Worm (Caenorhabditis elegans) whole organism, L4 larva: ENCODE results near the gene M05D6.1.

Experiments
- F26F4.8 ChIP-seq: fragments of 200-800 bp; sonication (Bioruptor generic); conservative IDR thresholded peaks from 2 replicates; pipeline ENCODE4 v1.3.6; 2022; ENCODE audit warnings: missing genetic modification characterization, missing compliant biosample characterization
- R02D3.7 ChIP-seq: fragments of 150-350 bp; sonication (generic microtip); optimal IDR thresholded peaks from 3 replicates; lab custom pipeline; 2014; ENCODE audit warnings: missing biosample characterization, missing genetic modification characterization
- ama-1 ChIP-seq: fragments of 150-350 bp; optimal IDR thresholded peaks from 2 replicates; lab custom pipeline; 2014; ENCODE audit warnings: inconsistent platforms, mixed read lengths
- ceh-62 ChIP-seq: sonication (generic microtip); optimal IDR thresholded peaks from 2 replicates; lab custom pipeline; 2017; ENCODE audit warnings: missing biosample characterization, missing genetic modification characterization
- lin-15B ChIP-seq: fragments of 150-350 bp; sonication (generic microtip); optimal IDR thresholded peaks from 3 replicates; lab custom pipeline; 2014; ENCODE audit warnings: missing biosample characterization, missing genetic modification characterization
- lir-3 ChIP-seq: sonication (generic microtip); optimal IDR thresholded peaks from 2 replicates; lab custom pipeline; 2016; ENCODE audit warnings: mild to moderate bottlenecking, missing genetic modification characterization, missing compliant biosample characterization
- lsy-2 ChIP-seq, 2 experiments: fragments of 150-350 bp in 1 of 2; sonication (generic microtip) in 1 of 2; optimal IDR thresholded peaks; 2 replicates each; lab custom pipeline; 2014 to 2017; ENCODE audit warnings: missing biosample characterization in 2 of 2, missing genetic modification characterization in 2 of 2
- madf-9 ChIP-seq: fragments of 200-800 bp; sonication (Bioruptor generic); conservative IDR thresholded peaks from 2 replicates; pipeline ENCODE4 v1.3.6; 2022; ENCODE audit warnings: missing genetic modification reagents, missing genetic modification characterization, missing compliant biosample characterization
- mdl-1 ChIP-seq, 2 experiments: fragments of 150-350 bp in 1 of 2; sonication (generic microtip) in 1 of 2; optimal IDR thresholded peaks; 2 replicates each; lab custom pipeline; 2014 to 2017; ENCODE audit warnings: missing biosample characterization in 2 of 2, missing genetic modification characterization in 2 of 2
- mep-1 ChIP-seq: fragments of 150-350 bp; sonication (generic microtip); optimal IDR thresholded peaks from 3 replicates; lab custom pipeline; 2014; ENCODE audit warnings: missing biosample characterization, missing genetic modification characterization
- nhr-28 ChIP-seq: fragments of 150-350 bp; optimal IDR thresholded peaks from 2 replicates; lab custom pipeline; 2014; ENCODE audit warnings: missing biosample characterization, missing genetic modification characterization
- nhr-77 ChIP-seq: fragments of 150-350 bp; optimal IDR thresholded peaks from 2 replicates; lab custom pipeline; 2014; ENCODE audit warnings: missing biosample characterization, missing genetic modification characterization
- pqm-1 ChIP-seq: sonication (generic microtip); optimal IDR thresholded peaks from 2 replicates; lab custom pipeline; 2017; ENCODE audit warnings: missing biosample characterization, missing genetic modification characterization
- rbr-2 ChIP-seq: sonication (generic microtip); optimal IDR thresholded peaks from 2 replicates; lab custom pipeline; 2016; ENCODE audit warnings: missing genotype, missing genetic modification characterization, missing compliant biosample characterization

DNA sequence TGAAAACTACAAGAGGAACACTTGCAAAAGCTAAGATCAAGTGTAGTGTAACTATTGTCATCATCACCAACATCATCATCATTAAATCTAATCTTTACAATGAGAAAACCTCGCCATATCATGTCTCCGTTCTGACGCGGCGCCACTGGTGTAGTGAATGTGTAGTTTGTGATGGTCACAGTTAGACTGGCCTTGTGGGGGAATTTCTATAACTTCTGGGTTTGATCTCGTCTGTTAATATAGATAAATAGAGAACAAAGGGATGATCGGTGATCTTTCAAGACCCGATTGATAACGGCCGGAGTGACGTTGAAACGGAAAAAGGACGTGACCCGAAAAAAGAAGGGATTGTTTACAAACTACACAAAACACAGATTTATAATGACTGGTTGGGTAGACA, 34.4 kb downstream of the M05D6.1 start:
- TF ChIP-seq lir-3 (tag; lab: Kevin White, UChicago): no peak
- peak in 1 of 2 experiments; percentile 67 for TF ChIP-seq mdl-1 (tag; optimal IDR thresholded peaks at IDR 0.05; lab: Kevin White, UChicago)
- TF ChIP-seq lsy-2 (tag; optimal IDR thresholded peaks at IDR 0.05; lab: Kevin White, UChicago): peak in 1 of 2 experiments; percentile 9
- no peak for TF ChIP-seq ceh-62 (tag; lab: Kevin White, UChicago)
- TF ChIP-seq ama-1 (lab: Kevin White, UChicago): no peak
- TF ChIP-seq madf-9 (GFP tag; lab: Robert Waterston, UW): no peak
- peak; percentile 97 for TF ChIP-seq nhr-28 (tag; lab: Kevin White, UChicago)
- TF ChIP-seq R02D3.7: no peak
- TF ChIP-seq mep-1 (tag; lab: Kevin White, UChicago): peak; percentile 37
- TF ChIP-seq rbr-2 (tag; lab: Kevin White, UChicago): no peak
- TF ChIP-seq lin-15B (tag; lab: Kevin White, UChicago): no peak
- no peak for TF ChIP-seq nhr-77
- TF ChIP-seq pqm-1 (tag; lab: Kevin White, UChicago): no peak
- TF ChIP-seq F26F4.8 (GFP tag; lab: Robert Waterston, UW): no peak
